Fruit fly (Drosophila melanogaster) Kc167 (cell line): Measurements from ENCODE around the gene Est-P.

ENCODE experiments used
- Myc ChIP-seq: fragments of >200 bp; optimal IDR thresholded peaks from 2 replicates; lab custom pipeline; 2017; ENCODE audit warnings: missing external identifiers
- Sin3A ChIP-seq: fragments of >200 bp; optimal IDR thresholded peaks from 2 replicates; lab custom pipeline; 2018; ENCODE audit warnings: missing external identifiers
- h ChIP-seq: fragments of >200 bp; optimal IDR thresholded peaks from 3 replicates; lab custom pipeline; 2018; ENCODE audit warnings: missing external identifiers
- insv ChIP-seq: fragments of >200 bp; optimal IDR thresholded peaks from 3 replicates; lab custom pipeline; 2018; ENCODE audit warnings: missing external identifiers
- psq ChIP-seq: fragments of >200 bp; optimal IDR thresholded peaks from 2 replicates; lab custom pipeline; 2017; ENCODE audit warnings: missing external identifiers
- ttk ChIP-seq: sonication (Bioruptor generic); optimal IDR thresholded peaks from 2 replicates; lab custom pipeline; 2017; ENCODE audit warnings: missing external identifiers

The Est-P gene

dm6 chr3L:12190433-12190832 is at the start of gene Est-P:
Gene Est-P, plus strand, starts transcription at chr3L:12190733.
- TF ChIP-seq psq (lab: Kevin White, UChicago), result no peak
- no peak for TF ChIP-seq Myc
- no peak for TF ChIP-seq h (lab: Kevin White, UChicago)
- no peak for TF ChIP-seq ttk (lab: Kevin White, UChicago)
- TF ChIP-seq insv (lab: Kevin White, UChicago), result no peak
- TF ChIP-seq Sin3A (lab: Kevin White, UChicago), result no peak

- TF ChIP-seq psq (lab: Kevin White, UChicago) (no peak), h (lab: Kevin White, UChicago) (no peak), Sin3A (lab: Kevin White, UChicago) (no peak), Myc (no peak), insv (lab: Kevin White, UChicago) (no peak), ttk (lab: Kevin White, UChicago) (no peak)
Observed at dm6 chr3L:12145709-12146694, 44.5 kb upstream of the Est-P start, which contains the start of the genes eIF3l and Nrx-IV. Gene eIF3l, minus strand, starts transcription at chr3L:12146097. Gene Nrx-IV, plus strand, starts transcription at chr3L:12146519.

dm6 chr3L:12146970-12147369 is 43.6 kb upstream of the Est-P start:
- TF ChIP-seq ttk (lab: Kevin White, UChicago) (no peak), psq (lab: Kevin White, UChicago) (no peak), h (lab: Kevin White, UChicago) (no peak), insv (lab: Kevin White, UChicago) (no peak), Sin3A (lab: Kevin White, UChicago) (no peak), Myc (no peak)

dm6 chr3L:12149024-12149423 is 41.5 kb upstream of the Est-P start, which contains the start of gene CG32099:
Gene CG32099, plus strand, starts transcription at chr3L:12149273.
- TF ChIP-seq ttk (lab: Kevin White, UChicago), result no peak
- no peak for TF ChIP-seq h (lab: Kevin White, UChicago)
- TF ChIP-seq Sin3A (lab: Kevin White, UChicago), result no peak
- TF ChIP-seq psq (lab: Kevin White, UChicago), result no peak
- TF ChIP-seq Myc, result no peak
- TF ChIP-seq insv (lab: Kevin White, UChicago), result no peak

dm6 chr3L:12162156-12162682 is 28.3 kb upstream of the Est-P start:
- no peak for TF ChIP-seq insv (lab: Kevin White, UChicago)
- TF ChIP-seq h (lab: Kevin White, UChicago), result no peak

dm6 chr3L:12163082-12163481 is 27.5 kb upstream of the Est-P start:
- TF ChIP-seq ttk (lab: Kevin White, UChicago) (no peak), insv (lab: Kevin White, UChicago) (no peak), Myc (no peak), h (lab: Kevin White, UChicago) (no peak), psq (lab: Kevin White, UChicago) (no peak), Sin3A (lab: Kevin White, UChicago) (no peak)

dm6 chr3L:12163693-12164092 is 26.8 kb upstream of the Est-P start, which contains the start of gene CG9760:
Gene CG9760, minus strand, starts transcription at chr3L:12163735.
- no peak for TF ChIP-seq Myc
- TF ChIP-seq ttk (lab: Kevin White, UChicago), result no peak
- no peak for TF ChIP-seq h (lab: Kevin White, UChicago)
- TF ChIP-seq insv (lab: Kevin White, UChicago), result no peak
- no peak for TF ChIP-seq Sin3A (lab: Kevin White, UChicago)
- TF ChIP-seq psq (lab: Kevin White, UChicago), result no peak

- TF ChIP-seq h (lab: Kevin White, UChicago), result no peak
- TF ChIP-seq insv (lab: Kevin White, UChicago), result no peak
- no peak for TF ChIP-seq Myc
- TF ChIP-seq ttk (lab: Kevin White, UChicago), result no peak
- TF ChIP-seq Sin3A (lab: Kevin White, UChicago), result no peak
- no peak for TF ChIP-seq psq (lab: Kevin White, UChicago)
Observed at dm6 chr3L:12175382-12175781, 15.2 kb upstream of the Est-P start, which contains the start of gene Rh7. Gene Rh7, minus strand, starts transcription at chr3L:12175482.

dm6 chr3L:12177301-12177700 is 13.2 kb upstream of the Est-P start, which contains the start of gene CAH2:
Gene CAH2, plus strand, starts transcription at chr3L:12177601.
- TF ChIP-seq h (lab: Kevin White, UChicago) (no peak), Sin3A (lab: Kevin White, UChicago) (no peak), psq (lab: Kevin White, UChicago) (no peak)

dm6 chr3L:12178847-12179437 is 11.6 kb upstream of the Est-P start:
- TF ChIP-seq Myc (no peak), insv (lab: Kevin White, UChicago) (no peak), Sin3A (lab: Kevin White, UChicago) (no peak), h (lab: Kevin White, UChicago) (no peak), psq (lab: Kevin White, UChicago) (no peak), ttk (lab: Kevin White, UChicago) (no peak)

- TF ChIP-seq psq (lab: Kevin White, UChicago) (no peak), insv (lab: Kevin White, UChicago) (no peak), Myc (no peak), Sin3A (lab: Kevin White, UChicago) (no peak), ttk (lab: Kevin White, UChicago) (no peak), h (lab: Kevin White, UChicago) (no peak)
Observed at dm6 chr3L:12183967-12184366, 6.6 kb upstream of the Est-P start.
